ENCODE assay signal across 1 fruit fly cellular context in the genomic region with DNA sequence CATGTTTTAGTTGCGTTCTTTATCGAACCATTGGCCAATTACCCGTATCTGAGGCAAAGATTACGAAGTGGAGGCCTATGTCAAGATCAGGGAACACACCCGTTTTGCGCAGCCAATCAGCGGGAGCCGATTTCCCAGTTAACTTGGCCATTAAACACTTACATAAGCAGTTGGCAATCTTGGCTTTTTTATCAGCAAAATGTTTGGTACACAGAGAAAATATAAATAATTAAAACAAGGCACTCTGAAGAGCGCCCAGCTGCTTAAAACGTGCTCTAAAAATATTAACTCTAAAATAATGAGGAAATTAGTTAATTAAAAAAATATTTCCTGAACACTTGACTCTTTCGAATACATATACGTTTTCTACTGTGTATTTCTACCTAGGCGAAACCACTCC.
TF ChIP-seq lines count a peak whose summit lies in the region.

No protein-coding gene starts in this region.

TF ChIP-seq in whole organism, embryonic, 481 proteins besides CTCF, POLR2A, EP300 and RAD21 (continued from another document and continues in another):
- no peak for TF ChIP-seq Drgx (GFP tag; IDR thresholded peaks at IDR 0.05; lab: Robert Waterston, UW)
- TF ChIP-seq ATbp (GFP tag; optimal IDR thresholded peaks at IDR 0.05; lab: Kevin White, UChicago), result peak; percentile 2
- peak; percentile 58 for TF ChIP-seq CG6765 (GFP tag; optimal IDR thresholded peaks at IDR 0.05; lab: Kevin White, UChicago)
- peak; percentile 54 for TF ChIP-seq CG2712 (tag; optimal IDR thresholded peaks at IDR 0.05; lab: Kevin White, UChicago)
- no peak for TF ChIP-seq CG4707 (GFP tag; optimal IDR thresholded peaks at IDR 0.05; lab: Kevin White, UChicago)
- peak; percentile 64 for TF ChIP-seq CG4854 (GFP tag; optimal IDR thresholded peaks at IDR 0.05; lab: Kevin White, UChicago)
- no peak for TF ChIP-seq Hr39 (optimal IDR thresholded peaks at IDR 0.05; lab: Kevin White, UChicago)
- TF ChIP-seq dysf (GFP tag; IDR thresholded peaks at IDR 0.05; lab: Robert Waterston, UW), result peak; percentile 75
- TF ChIP-seq CG3838 (GFP tag; optimal IDR thresholded peaks at IDR 0.05; lab: Kevin White, UChicago), result no peak
- peak; percentile 87 for TF ChIP-seq Nf-YC (tag; optimal IDR thresholded peaks at IDR 0.05; lab: Kevin White, UChicago)
- peak; percentile 46 for TF ChIP-seq HLH54F (GFP tag; optimal IDR thresholded peaks at IDR 0.05; lab: Kevin White, UChicago)
- peak; percentile 18 for TF ChIP-seq CG5245 (GFP tag; optimal IDR thresholded peaks at IDR 0.05; lab: Kevin White, UChicago)
- TF ChIP-seq onecut (GFP tag; IDR thresholded peaks at IDR 0.05; lab: Robert Waterston, UW), result no peak
- no peak for TF ChIP-seq sna (GFP tag; IDR thresholded peaks at IDR 0.05; lab: Robert Waterston, UW; ENCODE audit: partially characterized antibody)
- TF ChIP-seq tup (GFP tag; optimal IDR thresholded peaks at IDR 0.05; lab: Kevin White, UChicago), result peak; percentile 51
- TF ChIP-seq ems (GFP tag; optimal IDR thresholded peaks at IDR 0.05; lab: Kevin White, UChicago), result peak; percentile 57
- no peak for TF ChIP-seq CG4404 (GFP tag; IDR thresholded peaks at IDR 0.05; lab: Robert Waterston, UW)
- TF ChIP-seq ara (GFP tag; IDR thresholded peaks at IDR 0.05; lab: Robert Waterston, UW), result peak; percentile 28; the same call in 1 of the 2 replicates
- TF ChIP-seq HmgZ (tag; optimal IDR thresholded peaks at IDR 0.05; lab: Kevin White, UChicago), result peak; percentile 50
- TF ChIP-seq CG9797 (GFP tag; optimal IDR thresholded peaks at IDR 0.05; lab: Kevin White, UChicago), result no peak
- TF ChIP-seq chn (GFP tag; optimal IDR thresholded peaks at IDR 0.05; lab: Kevin White, UChicago), result peak; percentile 10
- peak; percentile 63 for TF ChIP-seq zfh2 (GFP tag; optimal IDR thresholded peaks at IDR 0.05; lab: Kevin White, UChicago)
- peak; percentile 41 for TF ChIP-seq Sox102F (GFP tag; optimal IDR thresholded peaks at IDR 0.05; lab: Kevin White, UChicago)
- TF ChIP-seq kah (GFP tag; optimal IDR thresholded peaks at IDR 0.05; lab: Kevin White, UChicago), result no peak
- peak; percentile 22 for TF ChIP-seq CG17829 (tag; optimal IDR thresholded peaks at IDR 0.05; lab: Kevin White, UChicago)
- TF ChIP-seq tgo (GFP tag; IDR thresholded peaks at IDR 0.05; lab: Robert Waterston, UW), result peak; percentile 72
- no peak for TF ChIP-seq Trl (optimal IDR thresholded peaks at IDR 0.05; lab: Kevin White, UChicago)
- no peak for TF ChIP-seq Trl (GFP tag; optimal IDR thresholded peaks at IDR 0.05; lab: Kevin White, UChicago)
- peak; percentile 72 for TF ChIP-seq Bteb2 (GFP tag; optimal IDR thresholded peaks at IDR 0.05; lab: Kevin White, UChicago)
- peak; percentile 34 for TF ChIP-seq CG18262 (tag; optimal IDR thresholded peaks at IDR 0.05; lab: Kevin White, UChicago)
- peak; percentile 46 for TF ChIP-seq Camta (GFP tag; optimal IDR thresholded peaks at IDR 0.05; lab: Kevin White, UChicago)
- peak; percentile 68 for TF ChIP-seq caup (GFP tag; optimal IDR thresholded peaks at IDR 0.05; lab: Kevin White, UChicago; ENCODE audit: severe bottlenecking)
- no peak for TF ChIP-seq gcm2 (GFP tag; optimal IDR thresholded peaks at IDR 0.05; lab: Kevin White, UChicago)
- no peak for TF ChIP-seq nom (GFP tag; optimal IDR thresholded peaks at IDR 0.05; lab: Kevin White, UChicago)
- peak; percentile 66 for TF ChIP-seq CG8924 (tag; optimal IDR thresholded peaks at IDR 0.05; lab: Kevin White, UChicago)
- TF ChIP-seq mld (GFP tag; IDR thresholded peaks at IDR 0.05; lab: Robert Waterston, UW; ENCODE audit: partially characterized antibody), result no peak
- TF ChIP-seq CG43689 (GFP tag; IDR thresholded peaks at IDR 0.05; lab: Robert Waterston, UW), result no peak; the same call in 1 of the 2 replicates
- no peak for TF ChIP-seq luna (GFP tag; optimal IDR thresholded peaks at IDR 0.05; lab: Kevin White, UChicago)
- no peak for TF ChIP-seq ro (GFP tag; IDR thresholded peaks at IDR 0.05; lab: Robert Waterston, UW)
- TF ChIP-seq vnd (GFP tag; IDR thresholded peaks at IDR 0.05; lab: Robert Waterston, UW; ENCODE audit: partially characterized antibody), result no peak
- peak; percentile 59 for TF ChIP-seq tio (GFP tag; optimal IDR thresholded peaks at IDR 0.05; lab: Kevin White, UChicago)
- TF ChIP-seq gsb (GFP tag; IDR thresholded peaks at IDR 0.05; lab: Robert Waterston, UW), result peak; percentile 70
- TF ChIP-seq Vsx1 (GFP tag; optimal IDR thresholded peaks at IDR 0.05; lab: Kevin White, UChicago), result peak; percentile 58
- TF ChIP-seq CG1792 (GFP tag; optimal IDR thresholded peaks at IDR 0.05; lab: Kevin White, UChicago), result no peak
- TF ChIP-seq CG15269 (tag; optimal IDR thresholded peaks at IDR 0.05; lab: Kevin White, UChicago), result peak; percentile 72
- peak; percentile 86 for TF ChIP-seq sd (tag; optimal IDR thresholded peaks at IDR 0.05; lab: Kevin White, UChicago)
- TF ChIP-seq row (GFP tag; IDR thresholded peaks at IDR 0.05; lab: Robert Waterston, UW), result peak; percentile 81
- no peak for TF ChIP-seq eve (GFP tag; optimal IDR thresholded peaks at IDR 0.05; lab: Kevin White, UChicago)
- TF ChIP-seq CG7963 (GFP tag; IDR thresholded peaks at IDR 0.05; lab: Robert Waterston, UW; ENCODE audit: partially characterized antibody), result no peak
- TF ChIP-seq CG18476 (GFP tag; optimal IDR thresholded peaks at IDR 0.05; lab: Kevin White, UChicago), result peak; percentile 56
- no peak for TF ChIP-seq sim (GFP tag; IDR thresholded peaks at IDR 0.05; lab: Robert Waterston, UW)
- no peak for TF ChIP-seq CG17186 (GFP tag; optimal IDR thresholded peaks at IDR 0.05; lab: Kevin White, UChicago)
- TF ChIP-seq chif (GFP tag; optimal IDR thresholded peaks at IDR 0.05; lab: Kevin White, UChicago), result peak in 1 of 2 experiments; percentile 27
- TF ChIP-seq zen (tag; optimal IDR thresholded peaks at IDR 0.05; lab: Kevin White, UChicago), result peak; percentile 21
- no peak for TF ChIP-seq CG8359 (GFP tag; optimal IDR thresholded peaks at IDR 0.05; lab: Kevin White, UChicago; ENCODE audit: borderline replicate concordance)
- TF ChIP-seq Hand (GFP tag; optimal IDR thresholded peaks at IDR 0.05; lab: Kevin White, UChicago), result peak; percentile 51
- TF ChIP-seq Hey (tag; optimal IDR thresholded peaks at IDR 0.05; lab: Kevin White, UChicago), result no peak
- TF ChIP-seq CG3163 (GFP tag; optimal IDR thresholded peaks at IDR 0.05; lab: Kevin White, UChicago), result no peak
- 0 out of 2 replicates have a peak, but pooled peaks have one; percentile 33 for TF ChIP-seq CG7372 (GFP tag; IDR thresholded peaks at IDR 0.05; lab: Robert Waterston, UW)
- no peak; the same call in 2 of the 3 replicates for TF ChIP-seq C15 (GFP tag; IDR thresholded peaks at IDR 0.05; lab: Robert Waterston, UW)
- TF ChIP-seq CG7928 (GFP tag; optimal IDR thresholded peaks at IDR 0.05; lab: Kevin White, UChicago), result no peak
- TF ChIP-seq CG31365 (tag; optimal IDR thresholded peaks at IDR 0.05; lab: Kevin White, UChicago), result no peak
- no peak for TF ChIP-seq CG17912 (GFP tag; optimal IDR thresholded peaks at IDR 0.05; lab: Kevin White, UChicago)
- peak; percentile 49 for TF ChIP-seq maf-S (GFP tag; optimal IDR thresholded peaks at IDR 0.05; lab: Kevin White, UChicago)
- TF ChIP-seq odd (GFP tag; optimal IDR thresholded peaks at IDR 0.05; lab: Kevin White, UChicago), result no peak
- TF ChIP-seq prd (optimal IDR thresholded peaks at IDR 0.05; lab: Kevin White, UChicago), result no peak
- TF ChIP-seq prd (GFP tag; IDR thresholded peaks at IDR 0.05; lab: Robert Waterston, UW), result peak; percentile 72
- TF ChIP-seq pita (GFP tag; optimal IDR thresholded peaks at IDR 0.05; lab: Kevin White, UChicago), result no peak
- no peak for TF ChIP-seq Lim3 (GFP tag; IDR thresholded peaks at IDR 0.05; lab: Robert Waterston, UW)
- TF ChIP-seq CG12236 (GFP tag; optimal IDR thresholded peaks at IDR 0.05; lab: Kevin White, UChicago), result no peak
- peak; percentile 1 for TF ChIP-seq CG6654 (GFP tag; optimal IDR thresholded peaks at IDR 0.05; lab: Kevin White, UChicago)
- TF ChIP-seq scrt (GFP tag; optimal IDR thresholded peaks at IDR 0.05; lab: Kevin White, UChicago), result peak; percentile 65
- no peak for TF ChIP-seq HLHmδ (GFP tag; optimal IDR thresholded peaks at IDR 0.05; lab: Kevin White, UChicago)
- peak; percentile 68 for TF ChIP-seq mam (GFP tag; optimal IDR thresholded peaks at IDR 0.05; lab: Kevin White, UChicago)
- no peak for TF ChIP-seq fu2 (GFP tag; optimal IDR thresholded peaks at IDR 0.05; lab: Kevin White, UChicago)
- TF ChIP-seq CG7839 (tag; optimal IDR thresholded peaks at IDR 0.05; lab: Kevin White, UChicago), result peak; percentile 79
- no peak for TF ChIP-seq CG30431 (GFP tag; optimal IDR thresholded peaks at IDR 0.05; lab: Kevin White, UChicago)
- TF ChIP-seq CG32772 (GFP tag; IDR thresholded peaks at IDR 0.05; lab: Robert Waterston, UW), result peak; percentile 63
- no peak for TF ChIP-seq CkIIα-i1 (GFP tag; IDR thresholded peaks at IDR 0.05; lab: Robert Waterston, UW)
- TF ChIP-seq tx (GFP tag; optimal IDR thresholded peaks at IDR 0.05; lab: Kevin White, UChicago), result peak; percentile 15
- TF ChIP-seq Scr (GFP tag; IDR thresholded peaks at IDR 0.05; lab: Robert Waterston, UW; ENCODE audit: partially characterized antibody), result no peak
- TF ChIP-seq grn (GFP tag; optimal IDR thresholded peaks at IDR 0.05; lab: Kevin White, UChicago), result peak; percentile 60
- peak; percentile 0 for TF ChIP-seq Ssrp (tag; optimal IDR thresholded peaks at IDR 0.05; lab: Kevin White, UChicago)
- TF ChIP-seq Abd-B (GFP tag; optimal IDR thresholded peaks at IDR 0.05; lab: Kevin White, UChicago), result peak; percentile 39
- peak; percentile 92 for TF ChIP-seq CG32532 (GFP tag; IDR thresholded peaks at IDR 0.05; lab: Robert Waterston, UW)
- no peak for TF ChIP-seq CG8388 (GFP tag; optimal IDR thresholded peaks at IDR 0.05; lab: Kevin White, UChicago)
- TF ChIP-seq D (optimal IDR thresholded peaks at IDR 0.05; lab: Kevin White, UChicago), result no peak
- no peak for TF ChIP-seq D (GFP tag; optimal IDR thresholded peaks at IDR 0.05; lab: Kevin White, UChicago)
- TF ChIP-seq lola (GFP tag; optimal IDR thresholded peaks at IDR 0.05; lab: Kevin White, UChicago), result no peak
- TF ChIP-seq Myb (GFP tag; optimal IDR thresholded peaks at IDR 0.05; lab: Kevin White, UChicago), result peak; percentile 3
- peak in 1 of 2 experiments; percentile 53 for TF ChIP-seq Hr51 (GFP tag; optimal IDR thresholded peaks at IDR 0.05; lab: Kevin White, UChicago)
- TF ChIP-seq CG7357 (GFP tag; IDR thresholded peaks at IDR 0.05; lab: Robert Waterston, UW), result peak; percentile 61; the same call in 2 of the 3 replicates
- TF ChIP-seq CoRest (tag; optimal IDR thresholded peaks at IDR 0.05; lab: Kevin White, UChicago), result peak; percentile 69
- TF ChIP-seq CG13123 (GFP tag; optimal IDR thresholded peaks at IDR 0.05; lab: Kevin White, UChicago), result no peak
- TF ChIP-seq eyg (GFP tag; optimal IDR thresholded peaks at IDR 0.05; lab: Kevin White, UChicago), result no peak
- TF ChIP-seq NFAT (GFP tag; IDR thresholded peaks at IDR 0.05; lab: Robert Waterston, UW), result peak; percentile 80; the same call in 1 of the 2 replicates
- no peak for TF ChIP-seq MTF-1 (GFP tag; optimal IDR thresholded peaks at IDR 0.05; lab: Kevin White, UChicago; ENCODE audit: borderline replicate concordance)
- peak; percentile 73 for TF ChIP-seq Hsf (GFP tag; optimal IDR thresholded peaks at IDR 0.05; lab: Kevin White, UChicago)
- TF ChIP-seq E2f2 (GFP tag; IDR thresholded peaks at IDR 0.05; lab: Robert Waterston, UW), result peak; percentile 28; the same call in 1 of the 2 replicates
- TF ChIP-seq Dbx (GFP tag; IDR thresholded peaks at IDR 0.05; lab: Robert Waterston, UW), result peak; percentile 90
- TF ChIP-seq CG13894 (tag; optimal IDR thresholded peaks at IDR 0.05; lab: Kevin White, UChicago), result peak; percentile 44
- no peak for TF ChIP-seq stwl (tag; optimal IDR thresholded peaks at IDR 0.05; lab: Kevin White, UChicago)
- TF ChIP-seq sens-2 (GFP tag; IDR thresholded peaks at IDR 0.05; lab: Robert Waterston, UW), result no peak
- peak; percentile 16 for TF ChIP-seq ERR (GFP tag; optimal IDR thresholded peaks at IDR 0.05; lab: Kevin White, UChicago)
- TF ChIP-seq bcd (GFP tag; optimal IDR thresholded peaks at IDR 0.05; lab: Kevin White, UChicago), result peak; percentile 70
- peak; percentile 9 for TF ChIP-seq CrebB (tag; optimal IDR thresholded peaks at IDR 0.05; lab: Kevin White, UChicago)
- TF ChIP-seq otp (GFP tag; IDR thresholded peaks at IDR 0.05; lab: Robert Waterston, UW), result no peak
- TF ChIP-seq Tbp (GFP tag; optimal IDR thresholded peaks at IDR 0.05; lab: Kevin White, UChicago), result no peak
- TF ChIP-seq CG7745 (tag; optimal IDR thresholded peaks at IDR 0.05; lab: Kevin White, UChicago), result no peak
- no peak for TF ChIP-seq CG42726 (GFP tag; IDR thresholded peaks at IDR 0.05; lab: Robert Waterston, UW; ENCODE audit: partially characterized antibody)
- peak; percentile 43 to 85 for TF ChIP-seq Pdp1 (GFP tag; optimal IDR thresholded peaks at IDR 0.05; lab: Kevin White, UChicago)
- TF ChIP-seq unpg (GFP tag; optimal IDR thresholded peaks at IDR 0.05; lab: Kevin White, UChicago), result peak; percentile 66
- TF ChIP-seq HmgD (GFP tag; optimal IDR thresholded peaks at IDR 0.05; lab: Kevin White, UChicago), result no peak
- TF ChIP-seq CG14050 (GFP tag; IDR thresholded peaks at IDR 0.05; lab: Robert Waterston, UW), result 0 out of 3 replicates have a peak, but pooled peaks have one; percentile 31
- no peak for TF ChIP-seq CG8290 (GFP tag; optimal IDR thresholded peaks at IDR 0.05; lab: Kevin White, UChicago)
- no peak for TF ChIP-seq CG8290 (tag; optimal IDR thresholded peaks at IDR 0.05; lab: Kevin White, UChicago)
- TF ChIP-seq Atf-2 (GFP tag; optimal IDR thresholded peaks at IDR 0.05; lab: Kevin White, UChicago), result peak; percentile 22
- no peak for TF ChIP-seq bbx (GFP tag; IDR thresholded peaks at IDR 0.05; lab: Robert Waterston, UW; ENCODE audit: partially characterized antibody)
- TF ChIP-seq Chrac-16 (GFP tag; optimal IDR thresholded peaks at IDR 0.05; lab: Kevin White, UChicago), result peak; percentile 19
- peak; percentile 70 for TF ChIP-seq D19B (GFP tag; optimal IDR thresholded peaks at IDR 0.05; lab: Kevin White, UChicago)
- no peak for TF ChIP-seq TFAM (GFP tag; optimal IDR thresholded peaks at IDR 0.05; lab: Kevin White, UChicago)
- peak; percentile 21 for TF ChIP-seq CG16815 (GFP tag; optimal IDR thresholded peaks at IDR 0.05; lab: Kevin White, UChicago)
- TF ChIP-seq Dll (GFP tag; IDR thresholded peaks at IDR 0.05; lab: Robert Waterston, UW; ENCODE audit: partially characterized antibody), result no peak
- TF ChIP-seq CG2202 (tag; optimal IDR thresholded peaks at IDR 0.05; lab: Kevin White, UChicago), result no peak
- TF ChIP-seq klu (GFP tag; IDR thresholded peaks at IDR 0.05; lab: Robert Waterston, UW), result no peak
- TF ChIP-seq usp (GFP tag; optimal IDR thresholded peaks at IDR 0.05; lab: Kevin White, UChicago), result no peak
- peak; percentile 75 for TF ChIP-seq BtbVII (GFP tag; optimal IDR thresholded peaks at IDR 0.05; lab: Kevin White, UChicago)
